Worm (Caenorhabditis elegans): ENCODE measurements around the gene D1086.21.

D1086.21 gene

DNA sequence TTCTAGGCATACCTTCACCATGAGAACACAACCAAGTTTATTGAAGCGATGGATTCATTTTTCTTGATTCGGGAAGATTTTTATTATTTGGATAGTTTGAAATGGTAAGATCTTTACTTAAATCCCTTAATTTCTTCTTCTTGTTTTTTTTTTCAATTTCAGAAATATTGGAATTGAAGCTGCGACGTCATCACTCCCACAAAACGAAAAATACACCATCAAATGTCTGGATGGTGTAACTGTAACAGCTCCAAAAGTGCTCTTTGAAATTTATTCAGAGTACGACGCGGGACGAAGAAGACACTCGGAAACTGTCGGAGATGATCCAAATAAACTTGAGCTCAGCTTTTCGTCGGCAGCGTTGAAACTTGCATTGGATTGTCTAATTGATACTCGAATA, at the start of gene D1086.21:
Gene D1086.21 (plus strand): TSS at position 301 of the 400 bp plus-strand sequence.
- TF ChIP-seq eor-1 (tag; optimal IDR thresholded peaks at IDR 0.05) (no peak), nhr-12 (tag; optimal IDR thresholded peaks at IDR 0.05) (no peak), ama-1 (optimal IDR thresholded peaks at IDR 0.05) (no peak), ceh-9 (tag; optimal IDR thresholded peaks at IDR 0.05) (no peak), pqm-1 (tag; optimal IDR thresholded peaks at IDR 0.05) (no peak), ceh-28 (tag; optimal IDR thresholded peaks at IDR 0.05) (no peak)

DNA sequence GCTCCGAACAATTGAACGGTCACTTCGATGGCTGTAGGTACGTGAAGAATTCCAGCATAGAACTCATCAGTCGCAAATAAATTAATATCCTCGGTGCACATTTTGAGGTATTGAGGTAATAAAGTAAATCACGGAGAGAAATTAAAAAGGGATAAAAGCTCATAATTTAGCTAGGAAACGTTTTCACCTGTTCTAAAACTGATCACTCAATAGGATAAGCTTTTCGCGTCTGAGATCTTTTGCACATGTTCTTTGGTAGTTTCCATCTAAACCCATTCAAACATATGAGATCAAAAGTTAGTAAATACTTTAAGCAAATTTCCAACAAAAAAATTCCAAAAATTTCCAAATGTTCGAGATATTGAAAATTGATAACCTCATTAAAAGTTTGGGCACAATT, 47.0 kb upstream of the D1086.21 start, which contains the start of gene srh-308:
Gene srh-308 (minus strand): TSS at position 101 of the 400 bp plus-strand sequence.
- TF ChIP-seq ZK546.5 (tag; optimal IDR thresholded peaks at IDR 0.05): no peak
- TF ChIP-seq nhr-76 (tag; optimal IDR thresholded peaks at IDR 0.05): no peak
- no peak for TF ChIP-seq hmg-11 (tag; optimal IDR thresholded peaks at IDR 0.05)
- no peak for TF ChIP-seq ztf-4 (tag; optimal IDR thresholded peaks at IDR 0.05)
- TF ChIP-seq jun-1 (tag; optimal IDR thresholded peaks at IDR 0.05): no peak
- TF ChIP-seq lin-39 (tag; optimal IDR thresholded peaks at IDR 0.05): no peak
- no peak for TF ChIP-seq skn-1 (tag; optimal IDR thresholded peaks at IDR 0.05)
- TF ChIP-seq ceh-9 (tag; optimal IDR thresholded peaks at IDR 0.05): no peak
- no peak for TF ChIP-seq nhr-28 (tag; optimal IDR thresholded peaks at IDR 0.05)
- TF ChIP-seq nhr-43 (tag; optimal IDR thresholded peaks at IDR 0.05; ENCODE audit: poor library complexity, severe bottlenecking): no peak
- no peak for TF ChIP-seq tbx-2 (tag; optimal IDR thresholded peaks at IDR 0.05)
- no peak for TF ChIP-seq egl-5 (tag; optimal IDR thresholded peaks at IDR 0.05)
- TF ChIP-seq fkh-2 (tag; optimal IDR thresholded peaks at IDR 0.05): no peak

DNA sequence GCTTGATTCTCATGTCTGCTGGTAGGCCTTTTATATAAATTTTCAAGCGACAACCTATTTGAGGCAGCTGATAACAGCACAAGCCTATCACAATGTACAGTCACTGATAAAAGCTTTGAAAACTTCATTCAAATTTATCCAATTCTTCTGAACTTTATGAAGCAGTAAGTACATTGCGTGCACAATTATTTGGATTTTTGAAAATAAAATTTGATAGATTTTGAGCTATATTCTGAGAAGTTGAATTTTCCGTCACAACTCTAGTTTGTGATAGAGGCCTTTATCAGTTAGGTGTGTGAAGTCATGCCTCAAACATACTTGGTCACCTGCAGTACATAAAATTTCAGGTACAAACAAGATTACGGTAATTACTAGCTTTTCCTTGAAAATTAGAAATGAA, 45.9 kb upstream of the D1086.21 start, which contains the start of the genes mtl-2 and T08G5.1:
Gene mtl-2 (minus strand): TSS at position 34 of the 400 bp plus-strand sequence.
Gene T08G5.1 (plus strand): TSS at position 127 of the 400 bp plus-strand sequence.
- TF ChIP-seq elt-2 (tag; optimal IDR thresholded peaks at IDR 0.05): peak; percentile 75
- no peak for TF ChIP-seq nhr-12 (tag; optimal IDR thresholded peaks at IDR 0.05)
- TF ChIP-seq pqm-1 (tag; optimal IDR thresholded peaks at IDR 0.05): peak; percentile 28

DNA sequence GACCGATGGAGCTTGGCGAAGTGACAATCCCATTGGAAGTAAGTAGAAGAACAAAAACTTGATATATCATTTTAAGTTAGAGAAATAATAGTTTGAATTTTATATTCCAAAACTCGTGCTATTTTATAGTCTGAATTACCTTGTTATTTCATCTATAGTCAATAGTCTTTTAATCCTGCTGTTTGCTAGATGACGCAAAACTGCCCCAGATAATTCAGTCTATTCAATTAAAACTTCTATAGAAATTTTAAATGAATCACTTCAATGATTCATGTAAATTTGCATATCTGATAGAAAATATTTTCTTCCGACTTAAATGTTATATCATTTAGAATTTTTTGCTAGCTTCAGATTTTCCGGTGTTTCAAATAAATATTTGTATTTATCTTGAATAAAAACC, 41.4 kb upstream of the D1086.21 start, which contains the start of gene T08G5.15:
Gene T08G5.15 (minus strand): TSS at position 101 of the 400 bp plus-strand sequence.
- TF ChIP-seq ceh-16 (tag; optimal IDR thresholded peaks at IDR 0.05) (no peak), fos-1 (tag; optimal IDR thresholded peaks at IDR 0.05) (no peak), egl-27 (tag; optimal IDR thresholded peaks at IDR 0.05) (no peak), fkh-2 (tag; optimal IDR thresholded peaks at IDR 0.05) (no peak), nhr-43 (tag; optimal IDR thresholded peaks at IDR 0.05; ENCODE audit: poor library complexity, severe bottlenecking) (no peak), skn-1 (tag; optimal IDR thresholded peaks at IDR 0.05) (no peak), nhr-77 (tag; optimal IDR thresholded peaks at IDR 0.05) (no peak), ama-1 (optimal IDR thresholded peaks at IDR 0.05) (no peak), lin-39 (tag; optimal IDR thresholded peaks at IDR 0.05) (no peak), eor-1 (tag; optimal IDR thresholded peaks at IDR 0.05) (no peak), nhr-237 (tag; optimal IDR thresholded peaks at IDR 0.05) (no peak), daf-12 (tag; optimal IDR thresholded peaks at IDR 0.05) (no peak), pqm-1 (tag; optimal IDR thresholded peaks at IDR 0.05) (no peak), elt-2 (tag; optimal IDR thresholded peaks at IDR 0.05) (no peak), mdl-1 (tag; optimal IDR thresholded peaks at IDR 0.05) (no peak), elt-3 (tag; optimal IDR thresholded peaks at IDR 0.05) (no peak), zag-1 (tag; optimal IDR thresholded peaks at IDR 0.05) (no peak), nhr-67 (tag; optimal IDR thresholded peaks at IDR 0.05) (no peak), mml-1 (tag; optimal IDR thresholded peaks at IDR 0.05) (no peak)

DNA sequence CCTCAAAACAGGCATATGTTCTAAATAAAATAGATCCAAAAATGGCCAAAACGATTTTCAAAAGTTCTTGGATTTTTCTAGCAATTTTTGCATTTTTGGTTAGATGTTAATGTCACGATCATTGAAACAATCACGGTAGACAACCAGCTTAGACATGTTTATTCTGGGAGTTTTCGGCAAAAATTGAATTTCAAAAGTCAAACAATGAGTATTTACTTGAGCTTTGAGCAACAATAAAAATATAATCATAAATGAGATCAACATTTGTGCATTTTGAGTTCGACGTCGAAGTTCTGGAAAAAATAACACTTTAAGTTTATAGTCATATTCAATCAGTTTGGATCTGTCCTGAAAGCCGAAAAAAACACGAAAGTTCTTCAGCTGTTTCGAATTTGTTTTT, 38.3 kb upstream of the D1086.21 start, which contains the start of gene T08G5.2:
Gene T08G5.2 (minus strand): TSS at position 101 of the 400 bp plus-strand sequence.
- TF ChIP-seq zag-1 (tag; optimal IDR thresholded peaks at IDR 0.05) (no peak), eor-1 (tag; optimal IDR thresholded peaks at IDR 0.05) (no peak), fkh-2 (tag; optimal IDR thresholded peaks at IDR 0.05) (no peak), pha-4 (tag; optimal IDR thresholded peaks at IDR 0.05) (no peak), daf-12 (tag; optimal IDR thresholded peaks at IDR 0.05) (no peak), skn-1 (tag; optimal IDR thresholded peaks at IDR 0.05) (no peak), nhr-237 (tag; optimal IDR thresholded peaks at IDR 0.05) (no peak), R02D3.7 (tag; optimal IDR thresholded peaks at IDR 0.05) (no peak), unc-39 (tag; optimal IDR thresholded peaks at IDR 0.05) (no peak), nhr-23 (tag; optimal IDR thresholded peaks at IDR 0.05) (no peak), lsy-12 (tag; optimal IDR thresholded peaks at IDR 0.05) (no peak), tbx-2 (tag; optimal IDR thresholded peaks at IDR 0.05) (no peak), ztf-11 (tag; optimal IDR thresholded peaks at IDR 0.05) (no peak), sea-2 (GFP tag; optimal IDR thresholded peaks at IDR 0.05) (no peak), lin-15B (tag; optimal IDR thresholded peaks at IDR 0.05) (no peak), nhr-76 (tag; optimal IDR thresholded peaks at IDR 0.05) (no peak), nhr-28 (tag; optimal IDR thresholded peaks at IDR 0.05) (no peak), egl-5 (tag; optimal IDR thresholded peaks at IDR 0.05) (no peak)
